Fruit fly (Drosophila melanogaster) Kc167 (cell line): ENCODE results near the gene Ns4.

Experiments used
- Sin3A ChIP-seq: fragments of >200 bp; optimal IDR thresholded peaks from 2 replicates; lab custom pipeline; 2018; ENCODE audit warnings: missing external identifiers
- h ChIP-seq: fragments of >200 bp; optimal IDR thresholded peaks from 3 replicates; lab custom pipeline; 2018; ENCODE audit warnings: missing external identifiers
- insv ChIP-seq: fragments of >200 bp; optimal IDR thresholded peaks from 3 replicates; lab custom pipeline; 2018; ENCODE audit warnings: missing external identifiers
- psq ChIP-seq: fragments of >200 bp; optimal IDR thresholded peaks from 2 replicates; lab custom pipeline; 2017; ENCODE audit warnings: missing external identifiers
- ttk ChIP-seq: sonication (Bioruptor generic); optimal IDR thresholded peaks from 2 replicates; lab custom pipeline; 2017; ENCODE audit warnings: missing external identifiers

dm6 chr2L:20799991-20800897 is 48.0 kb downstream of the Ns4 start:
- TF ChIP-seq h (lab: Kevin White, UChicago) (no peak), ttk (no peak), Sin3A (lab: Kevin White, UChicago) (no peak), insv (lab: Kevin White, UChicago) (no peak), psq (lab: Kevin White, UChicago) (peak; percentile 42)
